Worm (Caenorhabditis elegans): ENCODE data around the gene arrd-15.

Gene arrd-15

ce11 chrIII:8929723-8930122, at the start of gene arrd-15:
TSS of gene arrd-15 (plus strand) at chrIII:8930023.
- TF ChIP-seq egrh-3 (GFP tag; IDR thresholded peaks at IDR 0.05) (no peak), ceh-79 (tag; optimal IDR thresholded peaks at IDR 0.05) (no peak), attf-3 (GFP tag; conservative IDR thresholded peaks at IDR 0.05) (no peak), Y53F4B.3 (GFP tag; IDR thresholded peaks at IDR 0.05) (no peak), unc-62 (GFP tag; optimal IDR thresholded peaks at IDR 0.05) (no peak), F23B12.7 (tag; optimal IDR thresholded peaks at IDR 0.05; ENCODE audit: insufficient read depth) (no peak)

ce11 chrIII:8882333-8882732, 47.5 kb upstream of the arrd-15 start:
- TF ChIP-seq snpc-1.1 (tag; optimal IDR thresholded peaks at IDR 0.05; ENCODE audit: insufficient read depth) (no peak), ZK185.1 (tag; optimal IDR thresholded peaks at IDR 0.05; ENCODE audit: poor library complexity, severe bottlenecking) (no peak), nhr-80 (tag; optimal IDR thresholded peaks at IDR 0.05) (no peak), ceh-79 (tag; optimal IDR thresholded peaks at IDR 0.05) (no peak), aptf-3 (GFP tag; IDR thresholded peaks at IDR 0.05) (no peak), ceh-100 (GFP tag; IDR thresholded peaks at IDR 0.05) (no peak), sptf-2 (GFP tag; optimal IDR thresholded peaks at IDR 0.05) (no peak), die-1 (tag; optimal IDR thresholded peaks at IDR 0.05) (no peak), ztf-28 (GFP tag; IDR thresholded peaks at IDR 0.05) (no peak), ztf-26 (tag; optimal IDR thresholded peaks at IDR 0.05) (no peak), B0019.2 (GFP tag; conservative IDR thresholded peaks at IDR 0.05) (no peak), lin-26 (GFP tag; IDR thresholded peaks at IDR 0.05) (no peak), F37B4.10 (GFP tag; IDR thresholded peaks at IDR 0.05) (no peak), mxl-1 (tag; optimal IDR thresholded peaks at IDR 0.05) (no peak), ztf-18 (tag; optimal IDR thresholded peaks at IDR 0.05) (no peak), T26A5.8 (tag; optimal IDR thresholded peaks at IDR 0.05) (no peak)

ce11 chrIII:8885150-8885549, 44.7 kb upstream of the arrd-15 start, which contains the start of gene svop-1:
TSS of gene svop-1 (minus strand) at chrIII:8885488.
- TF ChIP-seq atf-7 (tag; optimal IDR thresholded peaks at IDR 0.05): no peak
- no peak for TF ChIP-seq F57A8.1 (GFP tag; optimal IDR thresholded peaks at IDR 0.05)
- no peak for TF ChIP-seq rec-8 (tag; optimal IDR thresholded peaks at IDR 0.05)
- no peak for TF ChIP-seq lir-1 (GFP tag; conservative IDR thresholded peaks at IDR 0.05)
- no peak for TF ChIP-seq chd-7 (tag; optimal IDR thresholded peaks at IDR 0.05)

ce11 chrIII:8886309-8886708, 43.5 kb upstream of the arrd-15 start:
- TF ChIP-seq nhr-120 (GFP tag; IDR thresholded peaks at IDR 0.05) (no peak), D2030.7 (GFP tag; IDR thresholded peaks at IDR 0.05) (no peak), cebp-1 (GFP tag; IDR thresholded peaks at IDR 0.05) (no peak), cebp-1 (tag; optimal IDR thresholded peaks at IDR 0.05) (peak; percentile 70), F10E7.11 (tag; optimal IDR thresholded peaks at IDR 0.05) (no peak), pha-4 (tag; optimal IDR thresholded peaks at IDR 0.05) (no peak)

ce11 chrIII:8887184-8887801, 42.5 kb upstream of the arrd-15 start, which contains the start of gene famh-136:
TSS of gene famh-136 (plus strand) at chrIII:8887751.
- TF ChIP-seq egl-44 (GFP tag; IDR thresholded peaks at IDR 0.05): peak; percentile 76; the same call in 1 of the 2 replicates
- TF ChIP-seq ceh-58 (GFP tag; IDR thresholded peaks at IDR 0.05): no peak
- TF ChIP-seq hrde-1 (tag; optimal IDR thresholded peaks at IDR 0.05; ENCODE audit: borderline replicate concordance): no peak
- peak; percentile 49; the same call in 1 of the 2 replicates for TF ChIP-seq ceh-100 (GFP tag; IDR thresholded peaks at IDR 0.05)
- peak; percentile 48; the same call in 1 of the 2 replicates for TF ChIP-seq B0019.2 (GFP tag; conservative IDR thresholded peaks at IDR 0.05)
- no peak for TF ChIP-seq fkh-3 (tag; optimal IDR thresholded peaks at IDR 0.05)
- TF ChIP-seq rcor-1 (GFP tag; IDR thresholded peaks at IDR 0.05): peak; percentile 72
- TF ChIP-seq tbx-9 (tag; optimal IDR thresholded peaks at IDR 0.05; ENCODE audit: borderline replicate concordance): no peak
- peak; percentile 27 for TF ChIP-seq snpc-1.3 (tag; optimal IDR thresholded peaks at IDR 0.05; ENCODE audit: insufficient read depth)
- TF ChIP-seq bed-1 (GFP tag; IDR thresholded peaks at IDR 0.05): no peak
- TF ChIP-seq ceh-27 (GFP tag; optimal IDR thresholded peaks at IDR 0.05): peak; percentile 20
- peak; percentile 80 for TF ChIP-seq nfyb-1 (GFP tag; IDR thresholded peaks at IDR 0.05)
- peak; percentile 88 for TF ChIP-seq attf-5 (GFP tag; optimal IDR thresholded peaks at IDR 0.05)
